Worm (Caenorhabditis elegans) whole organism, L1 larva: ENCODE measurements around the gene sax-7.
A peak's percentile ranks its signal among the peaks of the same experiment; 100 is the strongest.

Source experiments
- C16A3.4 ChIP-seq: fragments of 150-350 bp; optimal IDR thresholded peaks from 2 replicates; lab custom pipeline; 2014; ENCODE audit warnings: missing biosample characterization, missing genetic modification characterization
- C34B4.2 ChIP-seq: sonication (generic microtip); optimal IDR thresholded peaks from 2 replicates; lab custom pipeline; 2017; ENCODE audit warnings: mild to moderate bottlenecking, missing genetic modification characterization, missing compliant biosample characterization
- F16B12.6 ChIP-seq: fragments of 150-350 bp; optimal IDR thresholded peaks from 2 replicates; lab custom pipeline; 2014; ENCODE audit warnings: missing biosample characterization, missing genetic modification characterization
- aly-2 ChIP-seq: fragments of 150-350 bp; optimal IDR thresholded peaks from 2 replicates; lab custom pipeline; 2014; ENCODE audit warnings: missing biosample characterization, missing genetic modification characterization
- blmp-1 ChIP-seq: fragments of 150-350 bp; optimal IDR thresholded peaks from 2 replicates; lab custom pipeline; 2014; ENCODE audit warnings: missing biosample characterization, missing genetic modification characterization
- ceh-63 ChIP-seq: fragments of 200-800 bp; sonication (Bioruptor generic); optimal IDR thresholded peaks from 2 replicates; lab custom pipeline; 2018; ENCODE audit warnings: mild to moderate bottlenecking, missing genetic modification characterization, missing compliant biosample characterization
- ceh-90 ChIP-seq: sonication (generic microtip); optimal IDR thresholded peaks from 2 replicates; lab custom pipeline; 2016; ENCODE audit warnings: missing genetic modification characterization, missing compliant biosample characterization
- ces-1 ChIP-seq: fragments of 150-350 bp; optimal IDR thresholded peaks from 2 replicates; lab custom pipeline; 2014; ENCODE audit warnings: missing biosample characterization, missing genetic modification reagents, missing genetic modification characterization
- dpl-1 ChIP-seq, 3 experiments: fragments of 150-350 bp in 2 of 3; sonication (generic microtip) in 1 of 3; optimal IDR thresholded peaks; 2 replicates each; lab custom pipeline; 2014 to 2017; ENCODE audit warnings: missing biosample characterization in 3 of 3, missing genetic modification characterization in 3 of 3, missing genetic modification reagents in 3 of 3
- efl-1 ChIP-seq, 4 experiments: fragments of 150-350 bp; optimal IDR thresholded peaks in 3 of 4; peaks in 1 of 4; 1 replicate in 1 of 4; 2 replicates in 3 of 4; lab custom pipeline; 2014; ENCODE audit warnings: missing biosample characterization in 2 of 4, missing genetic modification characterization in 2 of 4, missing genetic modification reagents in 2 of 4
- efl-3 ChIP-seq: fragments of 200-800 bp; sonication (Bioruptor generic); optimal IDR thresholded peaks from 2 replicates; lab custom pipeline; 2018; ENCODE audit warnings: mild to moderate bottlenecking, missing genetic modification characterization, missing compliant biosample characterization
- egl-13 ChIP-seq: sonication (generic microtip); optimal IDR thresholded peaks from 2 replicates; lab custom pipeline; 2016; ENCODE audit warnings: missing genotype, missing genetic modification reagents, missing genetic modification characterization, missing compliant biosample characterization
- fkh-10 ChIP-seq: sonication (generic microtip); optimal IDR thresholded peaks from 2 replicates; lab custom pipeline; 2017; ENCODE audit warnings: missing biosample characterization, missing genetic modification reagents, missing genetic modification characterization
- fkh-8 ChIP-seq: sonication (generic microtip); optimal IDR thresholded peaks from 2 replicates; lab custom pipeline; 2016; ENCODE audit warnings: mild to moderate bottlenecking, missing genetic modification characterization, missing compliant biosample characterization
- hlh-4 ChIP-seq: sonication (generic microtip); optimal IDR thresholded peaks from 2 replicates; lab custom pipeline; 2016; ENCODE audit warnings: mild to moderate bottlenecking, missing genetic modification characterization, missing compliant biosample characterization
- irx-1 ChIP-seq: sonication (generic microtip); optimal IDR thresholded peaks from 2 replicates; lab custom pipeline; 2016; ENCODE audit warnings: missing genetic modification characterization, missing compliant biosample characterization
- jun-1 ChIP-seq: fragments of 150-350 bp; optimal IDR thresholded peaks from 2 replicates; lab custom pipeline; 2014; ENCODE audit warnings: missing biosample characterization, missing genetic modification reagents, missing genetic modification characterization
- lin-14 ChIP-seq: fragments of 200-800 bp; sonication (Bioruptor generic); optimal IDR thresholded peaks from 2 replicates; lab custom pipeline; 2018; ENCODE audit warnings: mild to moderate bottlenecking, missing genetic modification characterization, moderate library complexity, missing compliant biosample characterization
- lin-35 ChIP-seq, 2 experiments: fragments of 150-350 bp; optimal IDR thresholded peaks; 2 replicates each; lab custom pipeline; 2014; ENCODE audit warnings: missing biosample characterization in 2 of 2, missing genetic modification characterization in 2 of 2, missing genetic modification reagents in 2 of 2
- lsy-2 ChIP-seq, 2 experiments: fragments of 150-350 bp; optimal IDR thresholded peaks; 2 replicates each; lab custom pipeline; 2014; ENCODE audit warnings: missing biosample characterization in 2 of 2, missing genetic modification characterization in 2 of 2
- mdl-1 ChIP-seq, 2 experiments: fragments of 150-350 bp; optimal IDR thresholded peaks; 2 replicates each; lab custom pipeline; 2014 to 2017; ENCODE audit warnings: missing biosample characterization in 2 of 2, missing genetic modification characterization in 2 of 2, inconsistent platforms in 1 of 2
- mef-2 ChIP-seq: fragments of 150-350 bp; optimal IDR thresholded peaks from 2 replicates; lab custom pipeline; 2014; ENCODE audit warnings: missing biosample characterization, missing genetic modification characterization
- mep-1 ChIP-seq: fragments of 150-350 bp; optimal IDR thresholded peaks from 2 replicates; lab custom pipeline; 2014; ENCODE audit warnings: missing biosample characterization, missing genetic modification characterization
- nhr-20 ChIP-seq: sonication (generic microtip); optimal IDR thresholded peaks from 2 replicates; lab custom pipeline; 2016; ENCODE audit warnings: mild to moderate bottlenecking, missing genetic modification characterization, missing compliant biosample characterization
- nhr-237 ChIP-seq: fragments of 150-350 bp; optimal IDR thresholded peaks from 2 replicates; lab custom pipeline; 2014; ENCODE audit warnings: missing biosample characterization, missing genetic modification characterization
- nhr-47 ChIP-seq: sonication (generic microtip); optimal IDR thresholded peaks from 2 replicates; lab custom pipeline; 2016; ENCODE audit warnings: mild to moderate bottlenecking, missing genetic modification characterization, moderate library complexity, missing compliant biosample characterization
- nhr-84 ChIP-seq: sonication (generic microtip); optimal IDR thresholded peaks from 2 replicates; lab custom pipeline; 2017; ENCODE audit warnings: missing biosample characterization, missing genetic modification characterization
- nhr-90 ChIP-seq: sonication (generic microtip); optimal IDR thresholded peaks from 2 replicates; lab custom pipeline; 2016; ENCODE audit warnings: mild to moderate bottlenecking, missing genetic modification characterization, missing compliant biosample characterization; ENCODE audit not compliant: poor library complexity
- pag-3 ChIP-seq: sonication (generic microtip); optimal IDR thresholded peaks from 2 replicates; lab custom pipeline; 2017; ENCODE audit warnings: missing genetic modification characterization, mild to moderate bottlenecking, missing compliant biosample characterization, antibody characterized with exemption, borderline replicate concordance; ENCODE audit not compliant: insufficient read depth
- pax-3 ChIP-seq: fragments of 200-800 bp; sonication (Bioruptor generic); optimal IDR thresholded peaks from 2 replicates; lab custom pipeline; 2018; ENCODE audit warnings: mild to moderate bottlenecking, missing genetic modification characterization, moderate library complexity, missing compliant biosample characterization
- pqm-1 ChIP-seq: sonication (generic microtip); optimal IDR thresholded peaks from 3 replicates; lab custom pipeline; 2017; ENCODE audit warnings: missing biosample characterization, missing genetic modification characterization
- snu-23 ChIP-seq: sonication (generic microtip); optimal IDR thresholded peaks from 2 replicates; lab custom pipeline; 2016; ENCODE audit warnings: missing genetic modification characterization, missing compliant biosample characterization
- sox-4 ChIP-seq: sonication (generic microtip); optimal IDR thresholded peaks from 2 replicates; lab custom pipeline; 2016; ENCODE audit warnings: missing genetic modification characterization, missing compliant biosample characterization
- unc-86 ChIP-seq: sonication (generic microtip); optimal IDR thresholded peaks from 2 replicates; lab custom pipeline; 2016; ENCODE audit warnings: missing genetic modification characterization, missing compliant biosample characterization
- unc-98 ChIP-seq: fragments of 200-800 bp; sonication (Bioruptor generic); IDR thresholded peaks from 2 replicates; pipeline ENCODE4 v1.3.6; 2022; ENCODE audit warnings: missing genetic modification characterization, missing compliant biosample characterization
- vab-15 ChIP-seq: sonication (generic microtip); optimal IDR thresholded peaks from 2 replicates; lab custom pipeline; 2017; ENCODE audit warnings: missing genotype, mild to moderate bottlenecking, missing genetic modification characterization, missing compliant biosample characterization
- xbp-1 ChIP-seq: sonication (generic microtip); optimal IDR thresholded peaks from 2 replicates; lab custom pipeline; 2016; ENCODE audit warnings: missing genetic modification characterization, missing compliant biosample characterization
- zag-1 ChIP-seq: fragments of 150-350 bp; optimal IDR thresholded peaks from 2 replicates; lab custom pipeline; 2014; ENCODE audit warnings: missing biosample characterization, missing genetic modification characterization
- zip-4 ChIP-seq: fragments of 200-800 bp; sonication (Bioruptor generic); optimal IDR thresholded peaks from 2 replicates; lab custom pipeline; 2018; ENCODE audit warnings: mild to moderate bottlenecking, missing genetic modification characterization, moderate library complexity, missing compliant biosample characterization
- ztf-11 ChIP-seq, 2 experiments: sonication (generic microtip); optimal IDR thresholded peaks; 2 replicates each; lab custom pipeline; 2016 to 2017; ENCODE audit warnings: missing genetic modification characterization in 2 of 2, missing biosample characterization in 1 of 2, missing compliant biosample characterization in 1 of 2

sax-7 gene

DNA sequence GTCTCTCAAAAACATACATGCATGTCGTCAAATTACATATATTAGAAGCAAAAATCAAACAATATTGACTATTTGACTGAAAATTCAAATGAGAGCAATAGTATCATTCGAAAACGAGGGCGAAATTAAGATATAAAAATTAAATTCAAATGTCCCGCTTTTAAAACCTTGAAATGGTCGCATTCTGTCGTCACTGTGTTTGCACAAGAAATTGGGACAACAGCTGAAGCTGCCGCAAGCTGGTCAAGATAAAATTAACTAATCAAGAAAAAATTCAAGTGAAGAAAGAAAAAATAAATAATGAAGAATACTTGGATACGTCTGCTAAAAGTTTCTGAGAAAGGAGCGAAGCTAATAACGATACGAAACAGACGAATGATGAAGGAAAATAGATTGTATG is 50.2 kb downstream of the sax-7 start (continued):
- no peak for TF ChIP-seq unc-86 (tag; lab: Kevin White, UChicago)
- no peak for TF ChIP-seq ceh-90
- no peak for TF ChIP-seq xbp-1 (tag; lab: Kevin White, UChicago)
- TF ChIP-seq efl-3 (GFP tag; lab: Kevin White, UChicago), result no peak
- TF ChIP-seq unc-98 (GFP tag; lab: Robert Waterston, UW), result no peak
- TF ChIP-seq nhr-20, result no peak
- peak; percentile 48 to 85 (median 77) for TF ChIP-seq dpl-1 (GFP tag; optimal IDR thresholded peaks at IDR 0.05; lab: Kevin White, UChicago)
- TF ChIP-seq pax-3 (tag; lab: Kevin White, UChicago), result no peak
- TF ChIP-seq C34B4.2, result no peak
- no peak for TF ChIP-seq nhr-84 (tag; lab: Kevin White, UChicago)
- no peak for TF ChIP-seq ces-1 (GFP tag; lab: Kevin White, UChicago)
- TF ChIP-seq lin-35 (GFP tag; optimal IDR thresholded peaks at IDR 0.05; lab: Kevin White, UChicago), result peak; percentile 67 to 86
- no peak for TF ChIP-seq aly-2 (tag; lab: Kevin White, UChicago)
- TF ChIP-seq pag-3, result no peak
- TF ChIP-seq mef-2 (tag; lab: Kevin White, UChicago), result no peak
- no peak for TF ChIP-seq nhr-237
- peak; percentile 81 for TF ChIP-seq F16B12.6 (tag; lab: Kevin White, UChicago)
- no peak for TF ChIP-seq irx-1
- TF ChIP-seq fkh-10 (GFP tag; lab: Kevin White, UChicago), result no peak
- TF ChIP-seq zag-1, result no peak
- TF ChIP-seq C16A3.4 (tag; lab: Kevin White, UChicago), result peak; percentile 11
- peak in 1 of 2 experiments; percentile 18 for TF ChIP-seq lsy-2 (tag; optimal IDR thresholded peaks at IDR 0.05; lab: Kevin White, UChicago)
- TF ChIP-seq lin-14 (GFP tag; lab: Kevin White, UChicago), result no peak
- TF ChIP-seq ceh-63, result no peak
- TF ChIP-seq zip-4 (GFP tag; lab: Kevin White, UChicago), result no peak
- no peak for TF ChIP-seq jun-1 (tag; lab: Kevin White, UChicago)
- TF ChIP-seq pqm-1 (tag; lab: Kevin White, UChicago), result no peak
- TF ChIP-seq, all 84 proteins: peak for 10

DNA sequence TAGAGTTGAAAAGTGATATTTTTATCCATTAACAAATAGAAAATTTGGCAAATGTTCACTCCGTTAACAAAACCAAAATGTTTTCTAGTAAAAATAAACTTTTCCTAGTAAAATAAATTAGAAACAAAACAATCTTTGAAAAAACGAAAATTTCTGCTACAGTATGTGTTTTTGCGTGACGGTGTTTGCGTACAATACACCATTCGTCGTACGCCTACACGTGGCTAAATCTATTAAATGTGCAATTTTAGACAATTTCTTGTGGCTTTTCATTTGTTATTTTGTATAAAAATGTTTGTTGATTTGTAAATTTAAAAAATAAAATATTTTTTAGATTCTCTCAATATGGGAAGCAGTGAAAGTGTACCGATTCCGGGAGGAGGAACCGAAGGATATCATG is 50.7 kb downstream of the sax-7 start, which contains the start of gene Y42H9AR.1:
Gene Y42H9AR.1 (plus strand): TSS at position 233 of the 400 bp plus-strand sequence.
- TF ChIP-seq hlh-4 (tag; lab: Kevin White, UChicago) (no peak), egl-13 (tag; lab: Kevin White, UChicago) (no peak), lsy-2 (tag; optimal IDR thresholded peaks at IDR 0.05; lab: Kevin White, UChicago) (peak in 1 of 2 experiments; percentile 37), unc-98 (GFP tag; lab: Robert Waterston, UW) (no peak), sox-4 (peak; percentile 16), snu-23 (GFP tag; lab: Kevin White, UChicago) (peak; percentile 2), lin-35 (GFP tag; optimal IDR thresholded peaks at IDR 0.05; lab: Kevin White, UChicago) (peak in 1 of 2 experiments; percentile 42), blmp-1 (tag; lab: Kevin White, UChicago) (peak; percentile 11), nhr-90 (peak; percentile 0), mep-1 (tag; lab: Kevin White, UChicago) (peak; percentile 38), nhr-47 (tag; lab: Kevin White, UChicago) (peak; percentile 15), unc-86 (tag; lab: Kevin White, UChicago) (no peak), fkh-8 (tag; lab: Kevin White, UChicago) (no peak), F16B12.6 (tag; lab: Kevin White, UChicago) (peak; percentile 92), ceh-90 (no peak), aly-2 (tag; lab: Kevin White, UChicago) (no peak), efl-1 (optimal IDR thresholded peaks at IDR 0.05; lab: Kevin White, UChicago) (peak; percentile 18 to 40), efl-1 (GFP tag; optimal IDR thresholded peaks at IDR 0.05 in 1 of 2; lab: Kevin White, UChicago) (peak; percentile 45 to 77), xbp-1 (tag; lab: Kevin White, UChicago) (peak; percentile 49), dpl-1 (GFP tag; optimal IDR thresholded peaks at IDR 0.05; lab: Kevin White, UChicago) (peak in 2 of 3 experiments; percentile 12 to 46), nhr-20 (peak; percentile 18), ztf-11 (tag; optimal IDR thresholded peaks at IDR 0.05; lab: Kevin White, UChicago) (no peak), mdl-1 (tag; optimal IDR thresholded peaks at IDR 0.05; lab: Kevin White, UChicago) (peak in 1 of 2 experiments; percentile 61), vab-15 (tag; lab: Kevin White, UChicago) (no peak)
- TF ChIP-seq, all 84 proteins: peak for 14
